Worm (Caenorhabditis elegans) whole organism, L4 larva: ENCODE data around the gene ain-1.

Source experiments
- R02D3.7 ChIP-seq: fragments of 150-350 bp; sonication (generic microtip); optimal IDR thresholded peaks from 3 replicates; lab custom pipeline; 2014; ENCODE audit warnings: missing biosample characterization, missing genetic modification characterization
- Y105C5A.15 ChIP-seq: fragments of 200-800 bp; sonication (Bioruptor generic); IDR thresholded peaks from 2 replicates; pipeline ENCODE4 v1.3.6; 2022; ENCODE audit warnings: missing genetic modification characterization, missing compliant biosample characterization
- Y75B8A.6 ChIP-seq: fragments of 200-800 bp; sonication (Bioruptor generic); IDR thresholded peaks from 2 replicates; pipeline ENCODE4 v1.3.6; 2022; ENCODE audit warnings: missing genetic modification reagents, missing genetic modification characterization, missing compliant biosample characterization
- aha-1 ChIP-seq: fragments of 150-350 bp; peaks from one replicate; lab custom pipeline; 2014; ENCODE audit warnings: missing biosample characterization, missing genetic modification characterization
- ceh-20 ChIP-seq: fragments of 200-800 bp; sonication (Bioruptor generic); IDR thresholded peaks from 2 replicates; pipeline ENCODE4 v1.3.6; 2022; ENCODE audit warnings: missing genetic modification reagents, missing genetic modification characterization, missing compliant biosample characterization
- ceh-32 ChIP-seq: sonication (generic microtip); optimal IDR thresholded peaks from 2 replicates; lab custom pipeline; 2016; ENCODE audit warnings: mild to moderate bottlenecking, missing genetic modification characterization, missing compliant biosample characterization; ENCODE audit not compliant: poor library complexity
- ceh-44 ChIP-seq: fragments of 200-800 bp; sonication (Bioruptor generic); IDR thresholded peaks from 2 replicates; pipeline ENCODE4 v1.3.6; 2022; ENCODE audit warnings: missing genetic modification reagents, missing genetic modification characterization, missing compliant biosample characterization
- cey-2 ChIP-seq: sonication (generic microtip); optimal IDR thresholded peaks from 3 replicates; lab custom pipeline; 2017; ENCODE audit warnings: missing genetic modification characterization, mild to moderate bottlenecking, missing compliant biosample characterization, antibody characterized with exemption, borderline replicate concordance; ENCODE audit not compliant: insufficient read depth
- dmd-6 ChIP-seq: fragments of 200-800 bp; sonication (Bioruptor generic); IDR thresholded peaks from 2 replicates; pipeline ENCODE4 v1.3.6; 2022; ENCODE audit warnings: missing genetic modification reagents, missing genetic modification characterization, missing compliant biosample characterization
- dpl-1 ChIP-seq: fragments of 150-350 bp; optimal IDR thresholded peaks from 2 replicates; lab custom pipeline; 2014; ENCODE audit warnings: missing biosample characterization, missing genetic modification reagents, missing genetic modification characterization
- fkh-10 ChIP-seq: fragments of 150-350 bp; optimal IDR thresholded peaks from 2 replicates; lab custom pipeline; 2014; ENCODE audit warnings: missing biosample characterization, missing genetic modification reagents, missing genetic modification characterization
- lim-7 ChIP-seq: fragments of 200-800 bp; sonication (Bioruptor generic); IDR thresholded peaks from 2 replicates; pipeline ENCODE4 v1.3.6; 2022; ENCODE audit warnings: missing genetic modification characterization, missing compliant biosample characterization
- lir-3 ChIP-seq: sonication (generic microtip); optimal IDR thresholded peaks from 2 replicates; lab custom pipeline; 2016; ENCODE audit warnings: mild to moderate bottlenecking, missing genetic modification characterization, missing compliant biosample characterization
- lsy-2 ChIP-seq, 2 experiments: fragments of 150-350 bp in 1 of 2; sonication (generic microtip) in 1 of 2; optimal IDR thresholded peaks; 2 replicates each; lab custom pipeline; 2014 to 2017; ENCODE audit warnings: missing biosample characterization in 2 of 2, missing genetic modification characterization in 2 of 2
- madf-5 ChIP-seq, 2 experiments: fragments of 200-800 bp; sonication (Bioruptor generic); IDR thresholded peaks; 2 replicates each; pipeline ENCODE4 v1.3.6; 2022; ENCODE audit warnings: missing compliant biosample characterization in 2 of 2, missing genetic modification characterization in 2 of 2
- madf-9 ChIP-seq: fragments of 200-800 bp; sonication (Bioruptor generic); conservative IDR thresholded peaks from 2 replicates; pipeline ENCODE4 v1.3.6; 2022; ENCODE audit warnings: missing genetic modification reagents, missing genetic modification characterization, missing compliant biosample characterization
- mep-1 ChIP-seq: fragments of 150-350 bp; sonication (generic microtip); optimal IDR thresholded peaks from 3 replicates; lab custom pipeline; 2014; ENCODE audit warnings: missing biosample characterization, missing genetic modification characterization
- mes-2 ChIP-seq: sonication (generic microtip); optimal IDR thresholded peaks from 2 replicates; lab custom pipeline; 2016; ENCODE audit warnings: missing genotype, mild to moderate bottlenecking, missing genetic modification characterization, missing compliant biosample characterization; ENCODE audit not compliant: poor library complexity, severe bottlenecking
- mxl-3 ChIP-seq: fragments of 200-800 bp; sonication (Bioruptor generic); optimal IDR thresholded peaks from 2 replicates; lab custom pipeline; 2018; ENCODE audit warnings: mild to moderate bottlenecking, missing genetic modification characterization, missing compliant biosample characterization
- nhr-11 ChIP-seq: fragments of 150-350 bp; optimal IDR thresholded peaks from 2 replicates; lab custom pipeline; 2014; ENCODE audit warnings: missing biosample characterization, missing genetic modification characterization
- nhr-111 ChIP-seq: fragments of 200-800 bp; sonication (Bioruptor generic); optimal IDR thresholded peaks from 2 replicates; lab custom pipeline; 2018; ENCODE audit warnings: mild to moderate bottlenecking, missing genetic modification characterization, missing compliant biosample characterization
- nhr-237 ChIP-seq: sonication (generic microtip); optimal IDR thresholded peaks from 2 replicates; lab custom pipeline; 2017; ENCODE audit warnings: missing biosample characterization, missing genetic modification characterization
- nhr-25 ChIP-seq: sonication (generic microtip); optimal IDR thresholded peaks from 2 replicates; lab custom pipeline; 2017; ENCODE audit warnings: missing genetic modification characterization, mild to moderate bottlenecking, missing compliant biosample characterization, antibody characterized with exemption, moderate library complexity, borderline replicate concordance; ENCODE audit not compliant: insufficient read depth
- nhr-28 ChIP-seq: fragments of 150-350 bp; optimal IDR thresholded peaks from 2 replicates; lab custom pipeline; 2014; ENCODE audit warnings: missing biosample characterization, missing genetic modification characterization
- nhr-41 ChIP-seq: fragments of 200-800 bp; sonication (Bioruptor generic); IDR thresholded peaks from 2 replicates; pipeline ENCODE4 v1.3.6; 2022; ENCODE audit warnings: missing genetic modification reagents, missing genetic modification characterization, missing compliant biosample characterization
- nhr-42 ChIP-seq: fragments of 200-800 bp; sonication (Bioruptor generic); IDR thresholded peaks from 2 replicates; pipeline ENCODE4 v1.3.6; 2022; ENCODE audit warnings: missing genetic modification characterization, missing compliant biosample characterization
- nhr-48 ChIP-seq: sonication (generic microtip); optimal IDR thresholded peaks from 2 replicates; lab custom pipeline; 2016; ENCODE audit warnings: mild to moderate bottlenecking, missing genetic modification characterization, missing compliant biosample characterization
- saeg-2 ChIP-seq: fragments of 200-800 bp; sonication (Bioruptor generic); IDR thresholded peaks from 2 replicates; pipeline ENCODE4 v1.3.6; 2022; ENCODE audit warnings: missing genetic modification reagents, missing genetic modification characterization, missing compliant biosample characterization
- set-16 ChIP-seq: fragments of 200-800 bp; sonication (Bioruptor generic); IDR thresholded peaks from 2 replicates; pipeline ENCODE4 v1.3.6; 2022; ENCODE audit warnings: missing genetic modification reagents, missing genetic modification characterization, missing compliant biosample characterization
- spr-3 ChIP-seq: fragments of 200-800 bp; sonication (Bioruptor generic); optimal IDR thresholded peaks from 2 replicates; lab custom pipeline; 2018; ENCODE audit warnings: mild to moderate bottlenecking, missing genetic modification characterization, missing compliant biosample characterization
- unc-39 ChIP-seq: sonication (generic microtip); optimal IDR thresholded peaks from 2 replicates; lab custom pipeline; 2017; ENCODE audit warnings: missing biosample characterization, missing genetic modification characterization
- unc-62 ChIP-seq, 3 experiments: fragments of 150-350 bp in 1 of 3; sonication (generic microtip); optimal IDR thresholded peaks in 2 of 3; peaks in 1 of 3; 1 replicate in 1 of 3; 2 replicates in 2 of 3; lab custom pipeline; 2014 to 2017; ENCODE audit warnings: missing biosample characterization in 3 of 3, missing genetic modification characterization in 3 of 3, missing genetic modification reagents in 3 of 3, missing genotype in 1 of 3
- vab-7 ChIP-seq: fragments of 200-800 bp; sonication (Bioruptor generic); IDR thresholded peaks from 2 replicates; pipeline ENCODE4 v1.3.6; 2022; ENCODE audit warnings: missing genetic modification reagents, missing genetic modification characterization, missing compliant biosample characterization
- zfp-2 ChIP-seq: sonication (generic microtip); optimal IDR thresholded peaks from 2 replicates; lab custom pipeline; 2016; ENCODE audit warnings: mild to moderate bottlenecking, missing genetic modification characterization, missing compliant biosample characterization
- zip-11 ChIP-seq: fragments of 200-800 bp; sonication (Bioruptor generic); IDR thresholded peaks from 2 replicates; pipeline ENCODE4 v1.3.6; 2022; ENCODE audit warnings: missing genetic modification characterization, missing compliant biosample characterization
- ztf-7 ChIP-seq: fragments of 150-350 bp; optimal IDR thresholded peaks from 2 replicates; lab custom pipeline; 2014; ENCODE audit warnings: missing biosample characterization, missing genetic modification characterization

The ain-1 gene

ce11 chrX:16595522-16596282 lies 17.5 kb upstream of the ain-1 start:
- no peak for TF ChIP-seq zfp-2
- TF ChIP-seq spr-3 (GFP tag; lab: Kevin White, UChicago), result no peak
- TF ChIP-seq cey-2 (tag; lab: Kevin White, UChicago), result no peak
- TF ChIP-seq set-16 (GFP tag; lab: Robert Waterston, UW), result peak; percentile 45; the same call in 1 of the 2 replicates
- no peak for TF ChIP-seq dmd-6

- peak in 1 of 2 experiments; percentile 98 for TF ChIP-seq unc-62 (GFP tag; optimal IDR thresholded peaks at IDR 0.05 in 1 of 2; lab: Kevin White, UChicago)
- TF ChIP-seq unc-62 (tag; optimal IDR thresholded peaks at IDR 0.05; lab: Kevin White, UChicago), result no peak
- no peak for TF ChIP-seq mes-2 (tag; lab: Kevin White, UChicago)
- TF ChIP-seq Y75B8A.6, result no peak
- peak; percentile 18 for TF ChIP-seq aha-1 (tag; lab: Kevin White, UChicago)
These were observed 16.3 kb upstream of the ain-1 start for ce11 chrX:16596972-16597371.

ce11 chrX:16597791-16598190 lies 15.5 kb upstream of the ain-1 start:
- TF ChIP-seq unc-62 (GFP tag; optimal IDR thresholded peaks at IDR 0.05 in 1 of 2; lab: Kevin White, UChicago), result peak in 1 of 2 experiments; percentile 93
- TF ChIP-seq unc-62 (tag; optimal IDR thresholded peaks at IDR 0.05; lab: Kevin White, UChicago), result no peak
- no peak for TF ChIP-seq nhr-111 (GFP tag; lab: Kevin White, UChicago)

- TF ChIP-seq ceh-44, result peak; percentile 23; the same call in 1 of the 2 replicates
- TF ChIP-seq mes-2 (tag; lab: Kevin White, UChicago), result peak; percentile 3
- TF ChIP-seq nhr-48 (tag; lab: Kevin White, UChicago), result no peak
- no peak for TF ChIP-seq nhr-111 (GFP tag; lab: Kevin White, UChicago)
- peak; percentile 83 for TF ChIP-seq set-16 (GFP tag; lab: Robert Waterston, UW)
- TF ChIP-seq nhr-237 (tag; lab: Kevin White, UChicago), result no peak
- no peak for TF ChIP-seq mxl-3 (GFP tag; lab: Kevin White, UChicago)
These were observed 10.8 kb upstream of the ain-1 start, which contains the start of gene F59C12.4 for ce11 chrX:16602457-16602856. F59C12.4 (minus strand) TSS chrX:16602622.

- no peak for TF ChIP-seq R02D3.7 (tag; lab: Kevin White, UChicago)
- peak; percentile 90 for TF ChIP-seq aha-1 (tag; lab: Kevin White, UChicago)
- peak in 1 of 2 experiments; percentile 77 for TF ChIP-seq unc-62 (GFP tag; optimal IDR thresholded peaks at IDR 0.05 in 1 of 2; lab: Kevin White, UChicago)
- no peak for TF ChIP-seq unc-62 (tag; optimal IDR thresholded peaks at IDR 0.05; lab: Kevin White, UChicago)
- no peak for TF ChIP-seq lim-7 (GFP tag; lab: Robert Waterston, UW)
- TF ChIP-seq nhr-28 (tag; lab: Kevin White, UChicago), result no peak
- TF ChIP-seq, all 104 proteins: peak for 2
These were observed 9.2 kb upstream of the ain-1 start for ce11 chrX:16604096-16604495.

- TF ChIP-seq madf-9 (GFP tag; lab: Robert Waterston, UW) (peak; percentile 56; the same call in 1 of the 2 replicates), nhr-25 (tag; lab: Kevin White, UChicago) (no peak), nhr-41 (no peak), unc-39 (tag; lab: Kevin White, UChicago) (no peak), lir-3 (peak; percentile 74), zip-11 (GFP tag; lab: Robert Waterston, UW) (0 out of 2 replicates have a peak, but pooled peaks have one; percentile 69), lim-7 (GFP tag; lab: Robert Waterston, UW) (peak; percentile 82), ceh-32 (tag; lab: Kevin White, UChicago) (peak; percentile 8), nhr-42 (GFP tag; lab: Robert Waterston, UW) (peak; percentile 56; the same call in 1 of the 2 replicates), ceh-20 (peak; percentile 77; the same call in 1 of the 2 replicates), fkh-10 (GFP tag; lab: Kevin White, UChicago) (no peak), ceh-44 (0 out of 2 replicates have a peak, but pooled peaks have one; percentile 3), R02D3.7 (tag; lab: Kevin White, UChicago) (no peak), ztf-7 (tag; lab: Kevin White, UChicago) (peak; percentile 67), nhr-11 (tag; lab: Kevin White, UChicago) (no peak), mep-1 (peak; percentile 76), Y105C5A.15 (peak; percentile 56; the same call in 1 of the 2 replicates), vab-7 (GFP tag; lab: Robert Waterston, UW) (peak; percentile 79), dpl-1 (peak; percentile 6), nhr-28 (tag; lab: Kevin White, UChicago) (peak; percentile 15), nhr-48 (tag; lab: Kevin White, UChicago) (peak; percentile 54), saeg-2 (GFP tag; lab: Robert Waterston, UW) (peak; percentile 62; the same call in 1 of the 2 replicates), lsy-2 (tag; optimal IDR thresholded peaks at IDR 0.05; lab: Kevin White, UChicago) (peak in 1 of 2 experiments; percentile 57), madf-5 (GFP tag; IDR thresholded peaks at IDR 0.05; lab: Robert Waterston, UW) (peak; percentile 54 to 70; a peak in 1 of 4 replicates)
These were observed 8.7 kb upstream of the ain-1 start for ce11 chrX:16604566-16604965.
